Worm (Caenorhabditis elegans): ENCODE data around the gene C49F8.1.

Gene C49F8.1

DNA sequence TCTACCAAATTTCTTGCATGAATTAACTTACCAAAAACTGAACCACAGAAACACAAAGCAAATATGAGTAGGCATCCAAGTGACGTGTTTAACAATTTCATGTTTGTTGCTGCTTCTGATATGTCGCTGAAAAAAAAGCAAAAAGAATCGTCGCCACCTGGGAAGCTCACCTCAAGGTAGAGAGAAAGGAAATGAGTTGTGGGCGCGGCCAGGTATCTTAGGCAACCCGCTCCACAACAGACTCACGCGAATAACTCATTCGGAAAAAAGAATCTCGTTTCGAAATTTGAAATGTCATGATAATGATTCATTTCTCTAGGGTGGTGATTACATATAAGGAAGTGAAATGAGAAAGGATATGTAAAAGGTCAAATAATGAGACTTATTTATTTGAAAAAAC, 30.2 kb upstream of the C49F8.1 start, which contains the start of gene irld-2:
TSS of gene irld-2 (minus strand) at position 101 of the 400 bp plus-strand sequence.
- TF ChIP-seq aly-2 (tag; optimal IDR thresholded peaks at IDR 0.05) (no peak), lin-13 (GFP tag; optimal IDR thresholded peaks at IDR 0.05) (no peak), fos-1 (tag; optimal IDR thresholded peaks at IDR 0.05) (no peak), zag-1 (tag; optimal IDR thresholded peaks at IDR 0.05) (no peak), mdl-1 (tag; optimal IDR thresholded peaks at IDR 0.05) (no peak), Y55F3AM.14 (GFP tag; optimal IDR thresholded peaks at IDR 0.05) (no peak), alr-1 (tag; optimal IDR thresholded peaks at IDR 0.05) (no peak), mbf-1 (tag; optimal IDR thresholded peaks at IDR 0.05) (no peak), nhr-21 (tag; optimal IDR thresholded peaks at IDR 0.05) (no peak), unc-62 (GFP tag; optimal IDR thresholded peaks at IDR 0.05) (no peak), nhr-10 (tag; optimal IDR thresholded peaks at IDR 0.05) (no peak), nhr-11 (tag; optimal IDR thresholded peaks at IDR 0.05) (no peak), ztf-1 (GFP tag; conservative IDR thresholded peaks at IDR 0.05) (no peak), C34F6.9 (tag; optimal IDR thresholded peaks at IDR 0.05) (no peak)

DNA sequence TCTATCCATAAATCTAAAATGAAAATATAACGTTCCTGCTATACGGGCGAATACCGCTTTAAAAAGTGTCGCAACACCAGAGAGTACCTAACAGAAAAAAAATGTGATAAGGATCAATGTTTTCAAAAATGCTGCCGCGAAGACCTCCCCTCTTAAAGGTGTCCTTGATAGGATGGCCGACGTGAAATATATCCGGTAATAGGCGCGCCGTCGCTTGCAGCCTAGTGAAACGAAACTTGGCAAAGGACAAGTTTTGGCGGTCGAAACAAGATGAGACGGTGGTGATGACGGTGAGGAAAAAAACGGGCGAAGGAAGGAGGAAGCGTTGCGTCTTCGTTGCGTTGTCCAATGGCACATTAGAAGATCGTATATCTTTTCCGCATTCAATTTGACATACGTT, 24.0 kb upstream of the C49F8.1 start:
- TF ChIP-seq sma-3 (GFP tag; optimal IDR thresholded peaks at IDR 0.05) (peak; percentile 4), elt-1 (tag; optimal IDR thresholded peaks at IDR 0.05) (peak; percentile 9), blmp-1 (tag; optimal IDR thresholded peaks at IDR 0.05; ENCODE audit: insufficient read depth) (peak; percentile 20), nhr-129 (tag; optimal IDR thresholded peaks at IDR 0.05) (peak; percentile 16), ceh-16 (tag; optimal IDR thresholded peaks at IDR 0.05) (peak; percentile 77), mbf-1 (tag; optimal IDR thresholded peaks at IDR 0.05) (no peak), crh-2 (tag; optimal IDR thresholded peaks at IDR 0.05) (no peak), sem-4 (tag; optimal IDR thresholded peaks at IDR 0.05) (peak; percentile 13), nhr-25 (tag; optimal IDR thresholded peaks at IDR 0.05) (peak; percentile 70), fos-1 (tag; optimal IDR thresholded peaks at IDR 0.05) (no peak)

DNA sequence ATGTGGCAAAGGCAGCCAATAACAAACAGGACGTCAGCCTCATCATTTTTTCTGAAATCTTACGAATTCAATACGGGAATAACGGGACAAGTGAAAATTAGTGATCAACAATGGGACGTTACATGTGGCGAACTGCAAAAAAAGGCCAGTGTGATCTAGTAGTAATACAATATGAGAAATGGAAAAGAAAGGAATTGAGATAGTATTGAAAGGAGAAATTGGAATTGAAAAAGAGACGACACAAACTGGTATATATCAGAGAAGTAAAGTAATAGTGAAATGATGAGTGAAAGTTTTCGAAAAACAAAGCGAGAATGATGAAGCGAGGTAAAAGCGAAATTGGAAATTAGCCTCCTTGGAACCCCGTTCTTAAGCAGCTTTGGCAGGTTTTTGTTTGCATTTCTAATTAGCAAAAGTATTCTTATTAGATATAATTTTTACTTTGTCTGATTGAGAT, 22.7 kb upstream of the C49F8.1 start, which contains the start of gene C49F8.3:
TSS of gene C49F8.3 (minus strand) at position 51 of the 457 bp plus-strand sequence.
- TF ChIP-seq blmp-1 (tag; optimal IDR thresholded peaks at IDR 0.05; ENCODE audit: insufficient read depth) (peak; percentile 94), skn-1 (tag; optimal IDR thresholded peaks at IDR 0.05) (no peak)

DNA sequence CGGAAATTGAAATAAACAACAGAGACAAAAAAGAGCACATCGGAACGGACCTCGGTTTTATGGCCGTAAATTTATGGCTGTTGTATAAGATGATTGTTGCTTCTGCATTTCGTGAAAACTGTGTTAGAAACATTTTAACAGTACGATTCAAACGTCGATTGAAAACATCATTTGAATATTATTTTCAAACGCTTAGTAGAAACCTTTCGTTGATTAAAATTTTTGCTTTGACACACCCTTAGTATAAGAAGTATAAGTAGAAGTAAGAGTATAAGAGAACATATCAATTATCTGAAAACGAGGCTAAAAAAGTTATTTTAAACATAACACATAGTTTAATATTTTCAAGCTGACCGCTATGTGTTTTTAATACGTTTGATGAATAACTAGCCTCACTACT, 19.9 kb upstream of the C49F8.1 start:
- TF ChIP-seq ceh-82 (tag; optimal IDR thresholded peaks at IDR 0.05) (no peak), nhr-12 (tag; optimal IDR thresholded peaks at IDR 0.05) (no peak)

DNA sequence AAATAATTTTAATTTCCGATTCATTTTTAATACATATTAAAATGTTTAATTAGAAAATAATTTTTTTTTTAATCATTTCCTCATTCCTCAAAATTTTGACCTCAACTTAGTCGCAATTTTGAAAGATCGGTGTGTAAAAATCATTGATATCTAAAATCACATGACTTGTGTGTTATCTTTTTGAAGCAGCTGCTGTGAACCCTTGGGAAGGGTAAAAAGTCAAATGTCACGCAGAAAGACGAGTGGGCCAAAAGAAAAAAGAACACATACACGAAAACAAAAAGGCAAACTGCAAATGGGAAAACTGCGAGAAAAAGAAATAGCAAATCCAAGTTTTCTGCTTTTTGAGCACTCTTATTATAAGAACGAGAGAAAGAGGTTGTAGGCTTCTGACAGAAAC, 18.5 kb upstream of the C49F8.1 start:
- TF ChIP-seq C34F6.9 (tag; optimal IDR thresholded peaks at IDR 0.05) (peak; percentile 31), alr-1 (tag; optimal IDR thresholded peaks at IDR 0.05) (no peak), elt-3 (tag; optimal IDR thresholded peaks at IDR 0.05) (no peak), unc-55 (GFP tag; optimal IDR thresholded peaks at IDR 0.05) (no peak), lsy-2 (tag; optimal IDR thresholded peaks at IDR 0.05) (peak in 1 of 2 experiments; percentile 38), sma-9 (GFP tag; optimal IDR thresholded peaks at IDR 0.05) (peak; percentile 44), sma-9 (tag; optimal IDR thresholded peaks at IDR 0.05) (no peak), elt-1 (tag; optimal IDR thresholded peaks at IDR 0.05) (no peak), mdl-1 (tag; optimal IDR thresholded peaks at IDR 0.05) (no peak), nhr-129 (tag; optimal IDR thresholded peaks at IDR 0.05) (peak; percentile 33)

DNA sequence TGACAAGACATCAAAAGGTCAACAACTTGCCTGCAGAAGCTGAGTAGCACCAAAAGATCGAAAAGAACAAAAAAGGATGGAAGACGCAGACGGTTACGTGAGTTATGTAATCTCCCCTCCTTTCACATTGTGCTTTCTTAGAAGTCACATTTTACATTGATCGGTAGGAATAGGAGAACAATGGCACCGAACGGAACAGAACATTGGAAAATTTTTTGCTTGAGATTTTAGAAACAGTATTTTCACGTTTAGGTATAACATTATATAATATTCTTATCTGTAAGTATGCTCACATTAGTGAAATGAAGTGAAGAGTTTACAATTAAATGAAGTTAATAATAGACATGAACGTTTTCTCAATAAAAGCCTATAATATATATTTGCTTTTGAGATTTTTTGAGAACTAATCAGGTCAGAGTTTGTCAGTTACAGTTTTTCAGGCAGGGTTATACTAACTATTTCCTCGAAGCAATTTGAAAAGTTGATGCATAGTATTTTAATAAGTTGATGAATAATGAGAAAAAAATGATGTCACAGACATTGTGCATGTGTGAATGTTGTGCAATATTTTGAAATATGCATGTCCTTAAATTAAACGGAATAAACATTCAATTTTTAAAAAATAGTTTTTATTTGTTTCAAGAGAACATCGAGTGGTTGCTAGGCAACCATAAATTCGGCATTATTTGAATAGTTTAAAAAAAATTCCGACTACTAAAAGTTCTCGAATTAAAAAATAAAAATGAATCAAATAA, 16.4 kb upstream of the C49F8.1 start:
- TF ChIP-seq elt-1 (tag; optimal IDR thresholded peaks at IDR 0.05) (no peak), ztf-4 (tag; optimal IDR thresholded peaks at IDR 0.05) (no peak), nhr-11 (tag; optimal IDR thresholded peaks at IDR 0.05) (no peak), skn-1 (tag; optimal IDR thresholded peaks at IDR 0.05) (no peak), nhr-129 (tag; optimal IDR thresholded peaks at IDR 0.05) (peak; percentile 35), unc-55 (GFP tag; optimal IDR thresholded peaks at IDR 0.05) (peak; percentile 36), peb-1 (tag; optimal IDR thresholded peaks at IDR 0.05) (no peak), sma-3 (GFP tag; optimal IDR thresholded peaks at IDR 0.05) (no peak), blmp-1 (tag; optimal IDR thresholded peaks at IDR 0.05; ENCODE audit: insufficient read depth) (no peak)
